Worm (Caenorhabditis elegans): ENCODE results near the gene ZK177.9.

DNA sequence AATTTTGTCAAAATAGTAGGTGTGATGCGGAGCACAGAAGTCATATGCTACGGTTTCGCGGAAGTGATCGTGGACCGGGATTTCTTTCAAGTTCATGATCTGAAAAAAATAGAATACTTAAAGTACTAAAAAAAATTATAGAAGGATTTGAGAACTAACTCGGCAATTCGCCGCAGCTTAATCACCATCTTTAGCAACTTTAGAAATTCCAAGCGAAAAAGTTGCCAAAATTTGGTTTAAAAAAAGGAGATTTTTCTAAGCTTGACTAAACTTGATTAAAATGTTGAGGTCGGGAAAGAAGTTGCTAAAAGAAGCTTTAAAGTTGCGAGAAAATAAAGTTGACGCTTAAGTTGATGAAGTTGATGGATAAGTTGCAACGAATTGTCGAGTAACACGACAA lies at the start of gene ZK177.9:
- TF ChIP-seq jun-1 (tag; optimal IDR thresholded peaks at IDR 0.05) = no peak
- no peak for TF ChIP-seq unc-130 (tag; optimal IDR thresholded peaks at IDR 0.05)
- no peak for TF ChIP-seq lin-35 (GFP tag; optimal IDR thresholded peaks at IDR 0.05)
- TF ChIP-seq ceh-90 (tag; optimal IDR thresholded peaks at IDR 0.05) = no peak
- TF ChIP-seq lin-15B (tag; optimal IDR thresholded peaks at IDR 0.05) = no peak
- TF ChIP-seq nhr-76 (tag; optimal IDR thresholded peaks at IDR 0.05) = no peak
- no peak for TF ChIP-seq sptf-1 (tag; optimal IDR thresholded peaks at IDR 0.05)
- no peak for TF ChIP-seq hpl-2 (GFP tag; optimal IDR thresholded peaks at IDR 0.05)
- TF ChIP-seq aly-2 (tag; optimal IDR thresholded peaks at IDR 0.05) = no peak
- no peak for TF ChIP-seq ceh-82 (tag; optimal IDR thresholded peaks at IDR 0.05)
- no peak for TF ChIP-seq egl-27 (tag; optimal IDR thresholded peaks at IDR 0.05)
- no peak for TF ChIP-seq elt-2 (tag; optimal IDR thresholded peaks at IDR 0.05)
- no peak for TF ChIP-seq ces-1 (GFP tag; optimal IDR thresholded peaks at IDR 0.05)
- no peak for TF ChIP-seq fkh-4 (tag; optimal IDR thresholded peaks at IDR 0.05; ENCODE audit: borderline replicate concordance)
